Fruit fly (Drosophila melanogaster) whole organism, adult: ENCODE measurements around the gene SdhC.

Experiments
- CG5204 ChIP-seq: fragments of 200-800 bp; sonication (Bioruptor generic); optimal IDR thresholded peaks from 2 replicates; lab custom pipeline; 2016; ENCODE audit warnings: missing biosample characterization, missing genetic modification characterization
- CG7045 ChIP-seq: fragments of 200-800 bp; sonication (Bioruptor generic); optimal IDR thresholded peaks from 2 replicates; lab custom pipeline; 2017; ENCODE audit warnings: missing biosample characterization, mild to moderate bottlenecking, missing genetic modification characterization
- CG7101 ChIP-seq: fragments of 200-800 bp; sonication (Bioruptor generic); optimal IDR thresholded peaks from 2 replicates; lab custom pipeline; 2018; ENCODE audit warnings: missing biosample characterization, mild to moderate bottlenecking, missing genetic modification characterization, moderate library complexity
- cic ChIP-seq: fragments of 200-800 bp; sonication (Bioruptor generic); optimal IDR thresholded peaks from 2 replicates; lab custom pipeline; 2017; ENCODE audit warnings: missing biosample characterization, mild to moderate bottlenecking, missing genetic modification characterization, moderate library complexity
- cnc ChIP-seq, 2 experiments: fragments of >200 bp; optimal IDR thresholded peaks; 2 replicates each; lab custom pipeline; 2017
- kay ChIP-seq: fragments of 200-800 bp; sonication (Bioruptor generic); peaks from one replicate; lab custom pipeline; 2016; ENCODE audit warnings: missing biosample characterization, missing genetic modification characterization, borderline replicate concordance
- tj ChIP-seq: fragments of 200-800 bp; sonication (Bioruptor generic); optimal IDR thresholded peaks from 3 replicates; lab custom pipeline; 2017; ENCODE audit warnings: missing biosample characterization, mild to moderate bottlenecking, missing genetic modification characterization, moderate library complexity

SdhC gene

dm6 chr3R:11160907-11161306 lies 48.7 kb downstream of the SdhC start, which contains the start of gene CG4757:
Gene CG4757 (plus strand): TSS chr3R:11161207.
- no peak for TF ChIP-seq cic (GFP tag; lab: Kevin White, UChicago)
- no peak for TF ChIP-seq CG7045 (GFP tag; lab: Kevin White, UChicago)
- TF ChIP-seq tj: no peak
- TF ChIP-seq CG7101: no peak
- no peak for TF ChIP-seq cnc (optimal IDR thresholded peaks at IDR 0.05; lab: Kevin White, UChicago)
- TF ChIP-seq kay (GFP tag; lab: Kevin White, UChicago): no peak
- TF ChIP-seq CG5204 (GFP tag; lab: Kevin White, UChicago): no peak
